Worm (Caenorhabditis elegans) whole organism, L1 larva: ENCODE measurements around the gene C54E4.12.

Experiments used
- C16A3.4 ChIP-seq: fragments of 150-350 bp; optimal IDR thresholded peaks from 2 replicates; lab custom pipeline; 2014; ENCODE audit warnings: missing biosample characterization, missing genetic modification characterization
- Y116A8C.19 ChIP-seq: sonication (generic microtip); optimal IDR thresholded peaks from 2 replicates; lab custom pipeline; 2016; ENCODE audit warnings: missing compliant biosample characterization, missing genetic modification characterization, borderline replicate concordance
- aha-1 ChIP-seq: fragments of 150-350 bp; optimal IDR thresholded peaks from 2 replicates; lab custom pipeline; 2014; ENCODE audit warnings: missing biosample characterization, missing genetic modification characterization
- blmp-1 ChIP-seq: fragments of 150-350 bp; optimal IDR thresholded peaks from 2 replicates; lab custom pipeline; 2014; ENCODE audit warnings: missing biosample characterization, missing genetic modification characterization
- ceh-8 ChIP-seq: fragments of 200-800 bp; sonication (Bioruptor generic); optimal IDR thresholded peaks from 2 replicates; lab custom pipeline; 2018; ENCODE audit warnings: mild to moderate bottlenecking, missing genetic modification characterization, moderate library complexity, missing compliant biosample characterization
- ceh-88 ChIP-seq: fragments of 200-800 bp; sonication (Bioruptor generic); IDR thresholded peaks from 2 replicates; pipeline ENCODE4 v1.3.6; 2022; ENCODE audit warnings: missing genetic modification characterization, missing compliant biosample characterization
- dpl-1 ChIP-seq, 3 experiments: fragments of 150-350 bp in 2 of 3; sonication (generic microtip) in 1 of 3; optimal IDR thresholded peaks; 2 replicates each; lab custom pipeline; 2014 to 2017; ENCODE audit warnings: missing biosample characterization in 3 of 3, missing genetic modification characterization in 3 of 3, missing genetic modification reagents in 3 of 3
- dsc-1 ChIP-seq: sonication (generic microtip); optimal IDR thresholded peaks from 2 replicates; lab custom pipeline; 2016; ENCODE audit warnings: mild to moderate bottlenecking, missing genetic modification characterization, missing compliant biosample characterization
- egl-13 ChIP-seq: sonication (generic microtip); optimal IDR thresholded peaks from 2 replicates; lab custom pipeline; 2016; ENCODE audit warnings: missing genotype, missing genetic modification reagents, missing genetic modification characterization, missing compliant biosample characterization
- egl-27 ChIP-seq, 2 experiments: fragments of 150-350 bp in 1 of 2; sonication (generic microtip); optimal IDR thresholded peaks; 3 replicates each; lab custom pipeline; 2017 to 2018; ENCODE audit warnings: missing biosample characterization in 2 of 2, missing genetic modification characterization in 2 of 2, missing genetic modification reagents in 2 of 2
- elt-3 ChIP-seq, 6 experiments: fragments of 150-350 bp in 1 of 6; sonication (generic microtip); optimal IDR thresholded peaks; 2 replicates each; lab custom pipeline; 2017 to 2018; ENCODE audit warnings: missing biosample characterization in 6 of 6, missing genetic modification characterization in 6 of 6, inconsistent platforms in 1 of 6
- fos-1 ChIP-seq: fragments of 150-350 bp; optimal IDR thresholded peaks from 2 replicates; lab custom pipeline; 2014; ENCODE audit warnings: missing biosample characterization, missing genetic modification characterization
- grh-1 ChIP-seq: fragments of 200-800 bp; sonication (Bioruptor generic); IDR thresholded peaks from 2 replicates; pipeline ENCODE4 v1.3.6; 2022; ENCODE audit warnings: missing genetic modification reagents, missing genetic modification characterization, missing compliant biosample characterization
- hlh-17 ChIP-seq: fragments of 200-800 bp; sonication (Bioruptor generic); optimal IDR thresholded peaks from 2 replicates; lab custom pipeline; 2018; ENCODE audit warnings: missing genetic modification characterization, mild to moderate bottlenecking, missing compliant biosample characterization, moderate library complexity, borderline replicate concordance
- hpl-2 ChIP-seq: fragments of 150-350 bp; optimal IDR thresholded peaks from 2 replicates; lab custom pipeline; 2014; ENCODE audit warnings: missing biosample characterization, missing genetic modification reagents, missing genetic modification characterization
- irx-1 ChIP-seq: sonication (generic microtip); optimal IDR thresholded peaks from 2 replicates; lab custom pipeline; 2016; ENCODE audit warnings: missing genetic modification characterization, missing compliant biosample characterization
- isw-1 ChIP-seq: fragments of 200-800 bp; sonication (Bioruptor generic); IDR thresholded peaks from 2 replicates; pipeline ENCODE4 v1.3.6; 2022; ENCODE audit warnings: missing genetic modification characterization, missing compliant biosample characterization
- jun-1 ChIP-seq: fragments of 150-350 bp; optimal IDR thresholded peaks from 2 replicates; lab custom pipeline; 2014; ENCODE audit warnings: missing biosample characterization, missing genetic modification reagents, missing genetic modification characterization
- lin-13 ChIP-seq: fragments of 150-350 bp; optimal IDR thresholded peaks from 2 replicates; lab custom pipeline; 2014; ENCODE audit warnings: missing biosample characterization, missing genetic modification reagents, missing genetic modification characterization
- lin-14 ChIP-seq: fragments of 200-800 bp; sonication (Bioruptor generic); optimal IDR thresholded peaks from 2 replicates; lab custom pipeline; 2018; ENCODE audit warnings: mild to moderate bottlenecking, missing genetic modification characterization, moderate library complexity, missing compliant biosample characterization
- lin-35 ChIP-seq, 2 experiments: fragments of 150-350 bp; optimal IDR thresholded peaks; 2 replicates each; lab custom pipeline; 2014; ENCODE audit warnings: missing biosample characterization in 2 of 2, missing genetic modification characterization in 2 of 2, missing genetic modification reagents in 2 of 2
- lir-3 ChIP-seq: sonication (generic microtip); optimal IDR thresholded peaks from 2 replicates; lab custom pipeline; 2016; ENCODE audit warnings: mild to moderate bottlenecking, missing genetic modification characterization, moderate library complexity, missing compliant biosample characterization; ENCODE audit not compliant: poor library complexity
- lsy-2 ChIP-seq, 2 experiments: fragments of 150-350 bp; optimal IDR thresholded peaks; 2 replicates each; lab custom pipeline; 2014; ENCODE audit warnings: missing biosample characterization in 2 of 2, missing genetic modification characterization in 2 of 2
- mab-9 ChIP-seq: fragments of 200-800 bp; sonication (Bioruptor generic); IDR thresholded peaks from 2 replicates; pipeline ENCODE4 v1.3.6; 2022; ENCODE audit warnings: missing genetic modification reagents, missing genetic modification characterization, missing compliant biosample characterization
- mdl-1 ChIP-seq, 2 experiments: fragments of 150-350 bp; optimal IDR thresholded peaks; 2 replicates each; lab custom pipeline; 2014 to 2017; ENCODE audit warnings: missing biosample characterization in 2 of 2, missing genetic modification characterization in 2 of 2, inconsistent platforms in 1 of 2
- mef-2 ChIP-seq: fragments of 150-350 bp; optimal IDR thresholded peaks from 2 replicates; lab custom pipeline; 2014; ENCODE audit warnings: missing biosample characterization, missing genetic modification characterization
- mep-1 ChIP-seq: fragments of 150-350 bp; optimal IDR thresholded peaks from 2 replicates; lab custom pipeline; 2014; ENCODE audit warnings: missing biosample characterization, missing genetic modification characterization
- nhr-11 ChIP-seq: fragments of 150-350 bp; optimal IDR thresholded peaks from 2 replicates; lab custom pipeline; 2014; ENCODE audit warnings: missing biosample characterization, missing genetic modification characterization
- nhr-19 ChIP-seq: fragments of 200-800 bp; sonication (Bioruptor generic); conservative IDR thresholded peaks from 2 replicates; pipeline ENCODE4 v1.3.6; 2022; ENCODE audit warnings: missing genetic modification characterization, missing compliant biosample characterization
- nhr-20 ChIP-seq: sonication (generic microtip); optimal IDR thresholded peaks from 2 replicates; lab custom pipeline; 2016; ENCODE audit warnings: mild to moderate bottlenecking, missing genetic modification characterization, missing compliant biosample characterization
- nhr-237 ChIP-seq: fragments of 150-350 bp; optimal IDR thresholded peaks from 2 replicates; lab custom pipeline; 2014; ENCODE audit warnings: missing biosample characterization, missing genetic modification characterization
- nhr-28 ChIP-seq: fragments of 150-350 bp; optimal IDR thresholded peaks from 2 replicates; lab custom pipeline; 2014; ENCODE audit warnings: missing biosample characterization, missing genetic modification characterization
- nhr-47 ChIP-seq: sonication (generic microtip); optimal IDR thresholded peaks from 2 replicates; lab custom pipeline; 2016; ENCODE audit warnings: mild to moderate bottlenecking, missing genetic modification characterization, moderate library complexity, missing compliant biosample characterization
- nhr-71 ChIP-seq: sonication (generic microtip); optimal IDR thresholded peaks from 2 replicates; lab custom pipeline; 2016; ENCODE audit warnings: mild to moderate bottlenecking, missing genetic modification characterization, moderate library complexity, missing compliant biosample characterization
- nhr-76 ChIP-seq: sonication (generic microtip); optimal IDR thresholded peaks from 2 replicates; lab custom pipeline; 2017; ENCODE audit warnings: missing biosample characterization, missing genetic modification characterization
- nhr-77 ChIP-seq: fragments of 150-350 bp; optimal IDR thresholded peaks from 2 replicates; lab custom pipeline; 2014; ENCODE audit warnings: missing biosample characterization, missing genetic modification characterization
- nhr-84 ChIP-seq: sonication (generic microtip); optimal IDR thresholded peaks from 2 replicates; lab custom pipeline; 2017; ENCODE audit warnings: missing biosample characterization, missing genetic modification characterization
- nhr-85 ChIP-seq: sonication (generic microtip); peaks from one replicate; lab custom pipeline; 2016; ENCODE audit warnings: missing genetic modification characterization, inconsistent platforms, missing compliant biosample characterization
- nhr-90 ChIP-seq: sonication (generic microtip); optimal IDR thresholded peaks from 2 replicates; lab custom pipeline; 2016; ENCODE audit warnings: mild to moderate bottlenecking, missing genetic modification characterization, missing compliant biosample characterization; ENCODE audit not compliant: poor library complexity
- pag-3 ChIP-seq: sonication (generic microtip); optimal IDR thresholded peaks from 2 replicates; lab custom pipeline; 2017; ENCODE audit warnings: missing genetic modification characterization, mild to moderate bottlenecking, missing compliant biosample characterization, antibody characterized with exemption, borderline replicate concordance; ENCODE audit not compliant: insufficient read depth
- pax-3 ChIP-seq: fragments of 200-800 bp; sonication (Bioruptor generic); optimal IDR thresholded peaks from 2 replicates; lab custom pipeline; 2018; ENCODE audit warnings: mild to moderate bottlenecking, missing genetic modification characterization, moderate library complexity, missing compliant biosample characterization
- rnt-1 ChIP-seq: sonication (generic microtip); optimal IDR thresholded peaks from 2 replicates; lab custom pipeline; 2016; ENCODE audit warnings: mild to moderate bottlenecking, missing genetic modification characterization, moderate library complexity, missing compliant biosample characterization
- skn-1 ChIP-seq: fragments of 150-350 bp; optimal IDR thresholded peaks from 2 replicates; lab custom pipeline; 2014; ENCODE audit warnings: missing biosample characterization, missing genetic modification characterization
- snu-23 ChIP-seq: sonication (generic microtip); optimal IDR thresholded peaks from 2 replicates; lab custom pipeline; 2016; ENCODE audit warnings: missing genetic modification characterization, missing compliant biosample characterization
- sptf-1 ChIP-seq: fragments of 150-350 bp; optimal IDR thresholded peaks from 2 replicates; lab custom pipeline; 2014; ENCODE audit warnings: missing biosample characterization, missing genetic modification characterization
- tbx-2 ChIP-seq: sonication (generic microtip); optimal IDR thresholded peaks from 2 replicates; lab custom pipeline; 2016; ENCODE audit warnings: missing genetic modification characterization, missing compliant biosample characterization
- tlp-1 ChIP-seq: fragments of 150-350 bp; optimal IDR thresholded peaks from 2 replicates; lab custom pipeline; 2014; ENCODE audit warnings: missing biosample characterization, missing genetic modification characterization
- unc-62 ChIP-seq: fragments of 150-350 bp; optimal IDR thresholded peaks from 2 replicates; lab custom pipeline; 2014; ENCODE audit warnings: missing biosample characterization, missing genetic modification reagents, missing genetic modification characterization
- unc-86 ChIP-seq: sonication (generic microtip); optimal IDR thresholded peaks from 2 replicates; lab custom pipeline; 2016; ENCODE audit warnings: missing genetic modification characterization, missing compliant biosample characterization
- unc-98 ChIP-seq: fragments of 200-800 bp; sonication (Bioruptor generic); IDR thresholded peaks from 2 replicates; pipeline ENCODE4 v1.3.6; 2022; ENCODE audit warnings: missing genetic modification characterization, missing compliant biosample characterization
- xbp-1 ChIP-seq: sonication (generic microtip); optimal IDR thresholded peaks from 2 replicates; lab custom pipeline; 2016; ENCODE audit warnings: missing genetic modification characterization, missing compliant biosample characterization
- ztf-11 ChIP-seq, 2 experiments: sonication (generic microtip); optimal IDR thresholded peaks; 2 replicates each; lab custom pipeline; 2016 to 2017; ENCODE audit warnings: missing genetic modification characterization in 2 of 2, missing biosample characterization in 1 of 2, missing compliant biosample characterization in 1 of 2

The C54E4.12 gene

ce11 chrIV:2149247-2149756 lies 8.9 kb upstream of the C54E4.12 start, which contains the start of gene C54E4.5:
C54E4.5 (minus strand) TSS chrIV:2149297.
- peak; percentile 78 for TF ChIP-seq blmp-1 (tag; lab: Kevin White, UChicago)
- TF ChIP-seq ztf-11 (tag; optimal IDR thresholded peaks at IDR 0.05; lab: Kevin White, UChicago), result no peak
- TF ChIP-seq jun-1, result no peak
- peak; percentile 53 for TF ChIP-seq nhr-90 (tag; lab: Kevin White, UChicago)
- TF ChIP-seq nhr-20, result peak; percentile 70
- TF ChIP-seq Y116A8C.19 (tag; lab: Kevin White, UChicago), result no peak
- no peak for TF ChIP-seq fos-1
- no peak for TF ChIP-seq nhr-84
- no peak for TF ChIP-seq irx-1 (tag; lab: Kevin White, UChicago)
- TF ChIP-seq unc-86 (tag; lab: Kevin White, UChicago), result no peak
- no peak for TF ChIP-seq nhr-76 (tag; lab: Kevin White, UChicago)
- no peak for TF ChIP-seq nhr-28
- TF ChIP-seq hlh-17 (GFP tag; lab: Kevin White, UChicago), result no peak
- no peak for TF ChIP-seq egl-27 (tag; optimal IDR thresholded peaks at IDR 0.05; lab: Kevin White, UChicago)
- peak; percentile 44 for TF ChIP-seq nhr-71
- TF ChIP-seq nhr-237 (tag; lab: Kevin White, UChicago), result no peak
- peak; percentile 41 for TF ChIP-seq mep-1
- no peak for TF ChIP-seq ceh-8
- peak in 1 of 3 experiments; percentile 18 for TF ChIP-seq dpl-1 (GFP tag; optimal IDR thresholded peaks at IDR 0.05; lab: Kevin White, UChicago)
- TF ChIP-seq nhr-47 (tag; lab: Kevin White, UChicago), result no peak
- TF ChIP-seq ceh-88 (GFP tag; lab: Robert Waterston, UW), result no peak
- no peak for TF ChIP-seq mef-2
- TF ChIP-seq grh-1 (GFP tag; lab: Robert Waterston, UW), result peak; percentile 96
- TF ChIP-seq lin-14 (GFP tag; lab: Kevin White, UChicago), result no peak
- no peak for TF ChIP-seq mab-9 (GFP tag; lab: Robert Waterston, UW)
- no peak for TF ChIP-seq hpl-2 (GFP tag; lab: Kevin White, UChicago)
- peak; percentile 4 for TF ChIP-seq lin-13 (GFP tag; lab: Kevin White, UChicago)
- no peak for TF ChIP-seq pax-3 (tag; lab: Kevin White, UChicago)
- no peak for TF ChIP-seq xbp-1
- no peak for TF ChIP-seq egl-13 (tag; lab: Kevin White, UChicago)
- no peak for TF ChIP-seq dsc-1 (tag; lab: Kevin White, UChicago)
- no peak for TF ChIP-seq unc-62 (GFP tag; lab: Kevin White, UChicago)
- TF ChIP-seq snu-23 (GFP tag; lab: Kevin White, UChicago), result peak; percentile 64
- TF ChIP-seq C16A3.4 (tag; lab: Kevin White, UChicago), result no peak
- TF ChIP-seq skn-1 (tag; lab: Kevin White, UChicago), result peak; percentile 14
- TF ChIP-seq tlp-1, result no peak
- TF ChIP-seq elt-3 (tag; optimal IDR thresholded peaks at IDR 0.05; lab: Kevin White, UChicago), result peak in 4 of 6 experiments; percentile 64 to 98 (median 72)
- peak in 1 of 2 experiments; percentile 50 for TF ChIP-seq mdl-1 (tag; optimal IDR thresholded peaks at IDR 0.05; lab: Kevin White, UChicago)
- no peak for TF ChIP-seq nhr-11 (tag; lab: Kevin White, UChicago)
- peak in 1 of 2 experiments; percentile 46 for TF ChIP-seq lin-35 (GFP tag; optimal IDR thresholded peaks at IDR 0.05; lab: Kevin White, UChicago)
- TF ChIP-seq rnt-1 (tag; lab: Kevin White, UChicago), result peak; percentile 3
- TF ChIP-seq sptf-1 (tag; lab: Kevin White, UChicago), result no peak
- peak; percentile 95 for TF ChIP-seq nhr-85 (tag; lab: Kevin White, UChicago)
- no peak for TF ChIP-seq pag-3 (tag; lab: Kevin White, UChicago)
- peak; percentile 35 for TF ChIP-seq tbx-2 (tag; lab: Kevin White, UChicago)
- TF ChIP-seq aha-1 (tag; lab: Kevin White, UChicago), result no peak
- TF ChIP-seq lir-3, result no peak
- no peak for TF ChIP-seq isw-1 (GFP tag; lab: Robert Waterston, UW)
- TF ChIP-seq lsy-2 (tag; optimal IDR thresholded peaks at IDR 0.05; lab: Kevin White, UChicago), result peak; percentile 16 to 47
- TF ChIP-seq nhr-77 (tag; lab: Kevin White, UChicago), result no peak
- no peak for TF ChIP-seq unc-98
- TF ChIP-seq nhr-19 (GFP tag; lab: Robert Waterston, UW), result peak; percentile 45
